Fruit fly (Drosophila melanogaster): ENCODE data around the gene escl.

escl gene

DNA sequence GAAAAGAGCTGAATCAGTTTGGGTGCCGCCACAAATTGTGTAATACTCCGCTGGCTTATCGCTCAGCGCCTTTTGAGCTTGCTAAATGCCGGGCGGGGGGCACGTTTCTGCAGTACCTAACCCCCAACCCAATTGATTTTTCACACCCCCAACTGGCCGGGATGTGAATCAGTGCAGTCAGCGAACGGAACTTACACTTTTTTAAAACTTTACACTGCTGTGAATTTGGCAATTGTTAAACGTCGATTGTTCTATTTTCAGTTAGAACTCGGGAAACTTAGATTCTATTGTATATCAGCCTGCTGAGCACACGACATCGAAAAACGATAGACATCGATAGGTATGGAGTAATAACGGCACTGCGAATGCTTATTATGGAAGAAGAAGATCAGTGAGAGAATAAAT is 47.5 kb downstream of the escl start, which contains the start of gene Tom70 (continued):
- peak; percentile 67 for TF ChIP-seq CG34224 (GFP tag; IDR thresholded peaks at IDR 0.05; ENCODE audit: partially characterized antibody)
- peak; percentile 63 for TF ChIP-seq pzg (GFP tag; optimal IDR thresholded peaks at IDR 0.05)
- peak; percentile 87 for TF ChIP-seq onecut (GFP tag; IDR thresholded peaks at IDR 0.05)
- TF ChIP-seq ftz-f1 (GFP tag; optimal IDR thresholded peaks at IDR 0.05): no peak
- TF ChIP-seq D19A (tag; optimal IDR thresholded peaks at IDR 0.05): no peak
- 0 out of 2 replicates have a peak, but pooled peaks have one; percentile 37 for TF ChIP-seq CG42726 (GFP tag; IDR thresholded peaks at IDR 0.05; ENCODE audit: partially characterized antibody)
- peak; percentile 95 for TF ChIP-seq bigmax (GFP tag; optimal IDR thresholded peaks at IDR 0.05)
- TF ChIP-seq CG30431 (GFP tag; optimal IDR thresholded peaks at IDR 0.05): no peak
- TF ChIP-seq amos (GFP tag; IDR thresholded peaks at IDR 0.05; ENCODE audit: partially characterized antibody): peak; percentile 54; the same call in 1 of the 2 replicates
- TF ChIP-seq BEAF-32 (GFP tag; optimal IDR thresholded peaks at IDR 0.05): peak; percentile 66
- TF ChIP-seq lab (GFP tag; optimal IDR thresholded peaks at IDR 0.05): no peak
- TF ChIP-seq vnd (GFP tag; IDR thresholded peaks at IDR 0.05; ENCODE audit: partially characterized antibody): peak; percentile 48; the same call in 2 of the 3 replicates
- no peak for TF ChIP-seq CG10366 (GFP tag; IDR thresholded peaks at IDR 0.05)
- peak; percentile 53 for TF ChIP-seq E2f2 (GFP tag; IDR thresholded peaks at IDR 0.05)
- TF ChIP-seq CG17186 (GFP tag; optimal IDR thresholded peaks at IDR 0.05): no peak
- TF ChIP-seq CrebB (tag; optimal IDR thresholded peaks at IDR 0.05): no peak
- TF ChIP-seq Hr3 (GFP tag; optimal IDR thresholded peaks at IDR 0.05): no peak
- TF ChIP-seq CG2889 (GFP tag; IDR thresholded peaks at IDR 0.05): no peak
- TF ChIP-seq CG12659 (GFP tag; optimal IDR thresholded peaks at IDR 0.05): peak; percentile 32
- TF ChIP-seq Sry-β (GFP tag; optimal IDR thresholded peaks at IDR 0.05): peak; percentile 52
- peak; percentile 57 for TF ChIP-seq CG4617 (GFP tag; optimal IDR thresholded peaks at IDR 0.05; ENCODE audit: borderline replicate concordance)
- TF ChIP-seq pho (GFP tag; optimal IDR thresholded peaks at IDR 0.05): no peak
- peak; percentile 36 for TF ChIP-seq Dp (GFP tag; optimal IDR thresholded peaks at IDR 0.05)
- peak; percentile 51 for TF ChIP-seq CG16813 (GFP tag; IDR thresholded peaks at IDR 0.05; ENCODE audit: partially characterized antibody)
- TF ChIP-seq CG30020 (tag; optimal IDR thresholded peaks at IDR 0.05): peak; percentile 5
- TF ChIP-seq CG12744 (GFP tag; optimal IDR thresholded peaks at IDR 0.05): no peak
- TF ChIP-seq CG17385 (GFP tag; optimal IDR thresholded peaks at IDR 0.05): peak; percentile 96
- TF ChIP-seq zen2 (GFP tag; IDR thresholded peaks at IDR 0.05; ENCODE audit: partially characterized antibody): peak; percentile 34; the same call in 1 of the 3 replicates
- TF ChIP-seq btn (GFP tag; optimal IDR thresholded peaks at IDR 0.05): no peak
- peak; percentile 63; the same call in 3 of the 4 replicates for TF ChIP-seq Dll (GFP tag; IDR thresholded peaks at IDR 0.05; ENCODE audit: partially characterized antibody)
- no peak for TF ChIP-seq Oaz (GFP tag; IDR thresholded peaks at IDR 0.05)
- TF ChIP-seq HLH4C (GFP tag; IDR thresholded peaks at IDR 0.05; ENCODE audit: partially characterized antibody): peak; percentile 54; the same call in 1 of the 3 replicates
- TF ChIP-seq trem (tag; optimal IDR thresholded peaks at IDR 0.05): peak; percentile 38
- TF ChIP-seq tin (GFP tag; optimal IDR thresholded peaks at IDR 0.05): no peak
- peak; percentile 76 for TF ChIP-seq MBD-R2 (GFP tag; IDR thresholded peaks at IDR 0.05)
- no peak for TF ChIP-seq CG7786 (GFP tag; optimal IDR thresholded peaks at IDR 0.05)
- TF ChIP-seq Hand (GFP tag; optimal IDR thresholded peaks at IDR 0.05): no peak
- TF ChIP-seq ATbp (GFP tag; optimal IDR thresholded peaks at IDR 0.05): no peak
- peak; percentile 16 for TF ChIP-seq CG14710 (tag; optimal IDR thresholded peaks at IDR 0.05)
- TF ChIP-seq knrl (GFP tag; IDR thresholded peaks at IDR 0.05; ENCODE audit: partially characterized antibody): peak; percentile 47; the same call in 1 of the 3 replicates
- no peak for TF ChIP-seq jing (GFP tag; optimal IDR thresholded peaks at IDR 0.05)
- no peak for TF ChIP-seq Lhr (GFP tag; optimal IDR thresholded peaks at IDR 0.05)
- TF ChIP-seq YL-1 (GFP tag; optimal IDR thresholded peaks at IDR 0.05): peak; percentile 72
- 0 out of 2 replicates have a peak, but pooled peaks have one; percentile 10 for TF ChIP-seq crol (GFP tag; IDR thresholded peaks at IDR 0.05)
- peak; percentile 51 for TF ChIP-seq nerfin-1 (tag; optimal IDR thresholded peaks at IDR 0.05)
- TF ChIP-seq CG2116 (GFP tag; optimal IDR thresholded peaks at IDR 0.05): peak; percentile 43
- no peak for TF ChIP-seq Sox102F (GFP tag; optimal IDR thresholded peaks at IDR 0.05)
- TF ChIP-seq HmgZ (tag; optimal IDR thresholded peaks at IDR 0.05): peak; percentile 19

All from whole organism, embryonic.